Worm (Caenorhabditis elegans): ENCODE results near the gene ubq-1.

The ubq-1 gene

ce11 chrIII:5961560-5961959, 21.5 kb downstream of the ubq-1 start:
- TF ChIP-seq ceh-16 (tag; optimal IDR thresholded peaks at IDR 0.05) (no peak), aly-2 (tag; optimal IDR thresholded peaks at IDR 0.05) (no peak), ztf-4 (tag; optimal IDR thresholded peaks at IDR 0.05) (no peak), fos-1 (tag; optimal IDR thresholded peaks at IDR 0.05) (no peak), nhr-23 (tag; optimal IDR thresholded peaks at IDR 0.05) (no peak), nhr-129 (tag; optimal IDR thresholded peaks at IDR 0.05) (no peak), ztf-1 (GFP tag; conservative IDR thresholded peaks at IDR 0.05) (no peak), R02D3.7 (tag; optimal IDR thresholded peaks at IDR 0.05) (no peak), Y55F3AM.14 (GFP tag; optimal IDR thresholded peaks at IDR 0.05) (no peak), unc-55 (GFP tag; optimal IDR thresholded peaks at IDR 0.05) (no peak), nhr-11 (tag; optimal IDR thresholded peaks at IDR 0.05) (no peak), mbf-1 (tag; optimal IDR thresholded peaks at IDR 0.05) (no peak), unc-39 (tag; optimal IDR thresholded peaks at IDR 0.05) (no peak)

- TF ChIP-seq F13H6.1 (tag; optimal IDR thresholded peaks at IDR 0.05) (peak; percentile 11), ztf-4 (tag; optimal IDR thresholded peaks at IDR 0.05) (no peak), nhr-6 (tag; optimal IDR thresholded peaks at IDR 0.05) (no peak), ceh-16 (tag; optimal IDR thresholded peaks at IDR 0.05) (peak; percentile 51), nhr-129 (tag; optimal IDR thresholded peaks at IDR 0.05) (peak; percentile 6), fos-1 (tag; optimal IDR thresholded peaks at IDR 0.05) (peak; percentile 41)
These were observed 24.1 kb downstream of the ubq-1 start for ce11 chrIII:5964058-5964632.

ce11 chrIII:5965368-5965767, 25.3 kb downstream of the ubq-1 start:
- TF ChIP-seq ZK546.5 (tag; optimal IDR thresholded peaks at IDR 0.05) (no peak), ceh-16 (tag; optimal IDR thresholded peaks at IDR 0.05) (peak; percentile 87)

- no peak for TF ChIP-seq R02D3.7 (tag; optimal IDR thresholded peaks at IDR 0.05)
- no peak for TF ChIP-seq dmd-4 (tag; optimal IDR thresholded peaks at IDR 0.05)
- no peak for TF ChIP-seq alr-1 (tag; optimal IDR thresholded peaks at IDR 0.05)
- TF ChIP-seq fos-1 (tag; optimal IDR thresholded peaks at IDR 0.05): peak; percentile 79
These were observed 25.9 kb downstream of the ubq-1 start, which contains the start of gene dct-6 for ce11 chrIII:5965839-5966463. dct-6 (plus strand) TSS chrIII:5966413.

- TF ChIP-seq unc-55 (GFP tag; optimal IDR thresholded peaks at IDR 0.05) (no peak), nhr-10 (tag; optimal IDR thresholded peaks at IDR 0.05) (no peak)
These were observed 27.6 kb downstream of the ubq-1 start for ce11 chrIII:5967640-5968039.

- TF ChIP-seq ztf-4 (tag; optimal IDR thresholded peaks at IDR 0.05) (no peak), C34F6.9 (tag; optimal IDR thresholded peaks at IDR 0.05) (no peak), ama-1 (optimal IDR thresholded peaks at IDR 0.05) (no peak)
These were observed 35.1 kb downstream of the ubq-1 start, which contains the start of gene mlp-1 for ce11 chrIII:5975005-5975730. mlp-1 (minus strand) TSS chrIII:5975055.

ce11 chrIII:5976021-5976420, 36.0 kb downstream of the ubq-1 start:
- no peak for TF ChIP-seq sma-9 (GFP tag; optimal IDR thresholded peaks at IDR 0.05)
- no peak for TF ChIP-seq sma-9 (tag; optimal IDR thresholded peaks at IDR 0.05)
- TF ChIP-seq nhr-129 (tag; optimal IDR thresholded peaks at IDR 0.05): peak; percentile 4

- peak; percentile 29 for TF ChIP-seq F13H6.1 (tag; optimal IDR thresholded peaks at IDR 0.05)
- TF ChIP-seq sma-9 (GFP tag; optimal IDR thresholded peaks at IDR 0.05): peak; percentile 8
- no peak for TF ChIP-seq sma-9 (tag; optimal IDR thresholded peaks at IDR 0.05)
- no peak for TF ChIP-seq ceh-16 (tag; optimal IDR thresholded peaks at IDR 0.05)
- no peak for TF ChIP-seq aly-2 (tag; optimal IDR thresholded peaks at IDR 0.05)
These were observed 40.3 kb downstream of the ubq-1 start for ce11 chrIII:5980274-5980918.
